Worm (Caenorhabditis elegans): ENCODE results near the gene Y38C1BA.1.

The Y38C1BA.1 gene

DNA sequence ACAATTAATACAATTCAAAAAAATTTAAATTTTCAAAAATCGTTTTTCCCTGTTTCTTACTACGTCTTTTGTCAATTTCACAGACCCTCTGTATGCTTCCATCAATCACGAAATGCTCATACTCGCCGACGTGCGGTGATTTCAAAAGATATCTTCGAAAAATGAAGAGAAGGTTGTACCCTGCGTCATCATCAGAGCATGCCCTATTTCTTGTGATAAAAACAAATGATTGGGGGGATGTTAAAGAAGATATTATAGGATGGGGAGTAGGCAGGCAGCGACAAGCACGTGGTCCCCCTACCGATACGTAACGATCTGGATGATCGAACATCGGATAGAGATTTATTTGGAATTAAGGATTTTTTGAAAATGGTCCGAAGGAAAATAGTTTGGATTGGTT lies 45.2 kb downstream of the Y38C1BA.1 start:
- TF ChIP-seq ceh-18 (tag; optimal IDR thresholded peaks at IDR 0.05), result peak; percentile 30
- TF ChIP-seq unc-55 (GFP tag; optimal IDR thresholded peaks at IDR 0.05), result peak; percentile 4
- no peak for TF ChIP-seq ceh-22 (tag; optimal IDR thresholded peaks at IDR 0.05)

DNA sequence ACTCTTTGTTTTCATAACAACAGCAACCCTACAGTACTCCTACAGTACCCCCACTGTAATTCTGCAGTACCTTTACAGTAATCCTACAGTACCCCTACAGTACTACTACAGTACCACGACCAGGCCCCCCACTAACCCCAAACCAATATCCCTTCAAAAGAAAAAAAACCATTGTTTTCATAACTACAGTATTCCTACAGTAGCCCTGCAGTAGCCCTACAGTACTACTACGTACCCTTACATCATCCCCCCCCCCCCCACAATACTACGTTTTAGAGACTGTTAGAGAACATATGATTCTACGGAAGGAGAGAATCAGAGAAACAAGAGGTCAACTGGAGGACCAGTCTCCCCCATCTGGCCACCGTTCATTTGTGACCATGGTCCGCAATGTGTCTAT lies 50.3 kb downstream of the Y38C1BA.1 start, which contains the start of gene Y41D4A.3:
Gene Y41D4A.3 (plus strand): TSS at position 301 of the 400 bp plus-strand sequence.
- TF ChIP-seq lim-6 (tag; optimal IDR thresholded peaks at IDR 0.05) (no peak), sox-4 (tag; optimal IDR thresholded peaks at IDR 0.05) (no peak), dve-1 (tag; optimal IDR thresholded peaks at IDR 0.05) (no peak)

DNA sequence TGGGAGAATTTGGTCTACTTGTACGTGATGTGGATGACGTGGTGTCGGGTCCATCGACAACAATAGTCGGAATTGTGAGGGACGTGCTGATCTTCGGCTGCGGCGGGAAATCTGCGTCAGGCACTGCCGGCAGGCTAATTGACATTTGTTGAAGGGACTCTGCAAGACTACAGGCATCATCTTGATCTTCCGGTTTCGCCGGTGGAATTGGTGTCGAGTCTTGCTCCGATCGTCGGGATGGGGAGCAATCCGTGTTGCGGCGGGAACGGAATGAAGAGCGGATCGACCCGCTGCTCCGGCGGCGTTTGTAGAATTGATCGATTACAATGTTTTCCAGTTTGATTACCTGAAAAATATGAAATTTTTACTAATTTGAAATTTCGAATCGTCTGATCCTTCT lies 51.3 kb downstream of the Y38C1BA.1 start:
- TF ChIP-seq syd-9 (tag; optimal IDR thresholded peaks at IDR 0.05) (no peak), che-1 (tag; optimal IDR thresholded peaks at IDR 0.05) (no peak), pax-1 (tag; optimal IDR thresholded peaks at IDR 0.05) (no peak), C08G9.2 (tag; optimal IDR thresholded peaks at IDR 0.05) (no peak), ceh-14 (tag; optimal IDR thresholded peaks at IDR 0.05) (no peak)
